Worm (Caenorhabditis elegans) whole organism, L1 larva: ENCODE results near the gene F49C12.5.
"Not testable (repeated sequence)": the region's sequence is repeated elsewhere in the genome, so short reads cannot be mapped to it uniquely, and the experiment has no call there.

Experiments
- C04F5.9 ChIP-seq: sonication (generic microtip); optimal IDR thresholded peaks from 2 replicates; lab custom pipeline; 2016; ENCODE audit warnings: missing genetic modification characterization, missing compliant biosample characterization
- C16A3.4 ChIP-seq: fragments of 150-350 bp; optimal IDR thresholded peaks from 2 replicates; lab custom pipeline; 2014; ENCODE audit warnings: missing biosample characterization, missing genetic modification characterization
- C34B4.2 ChIP-seq: sonication (generic microtip); optimal IDR thresholded peaks from 2 replicates; lab custom pipeline; 2017; ENCODE audit warnings: mild to moderate bottlenecking, missing genetic modification characterization, missing compliant biosample characterization
- F16B12.6 ChIP-seq: fragments of 150-350 bp; optimal IDR thresholded peaks from 2 replicates; lab custom pipeline; 2014; ENCODE audit warnings: missing biosample characterization, missing genetic modification characterization
- Y116A8C.19 ChIP-seq: sonication (generic microtip); optimal IDR thresholded peaks from 2 replicates; lab custom pipeline; 2016; ENCODE audit warnings: missing compliant biosample characterization, missing genetic modification characterization, borderline replicate concordance
- blmp-1 ChIP-seq: fragments of 150-350 bp; optimal IDR thresholded peaks from 2 replicates; lab custom pipeline; 2014; ENCODE audit warnings: missing biosample characterization, missing genetic modification characterization
- ceh-8 ChIP-seq: fragments of 200-800 bp; sonication (Bioruptor generic); optimal IDR thresholded peaks from 2 replicates; lab custom pipeline; 2018; ENCODE audit warnings: mild to moderate bottlenecking, missing genetic modification characterization, moderate library complexity, missing compliant biosample characterization
- ceh-82 ChIP-seq, 3 experiments: fragments of 150-350 bp in 1 of 3; sonication (generic microtip) in 2 of 3; optimal IDR thresholded peaks; 2 replicates each; lab custom pipeline; 2014 to 2017; ENCODE audit warnings: missing biosample characterization in 3 of 3, missing genetic modification characterization in 3 of 3
- ceh-90 ChIP-seq: sonication (generic microtip); optimal IDR thresholded peaks from 2 replicates; lab custom pipeline; 2016; ENCODE audit warnings: missing genetic modification characterization, missing compliant biosample characterization
- dsc-1 ChIP-seq: sonication (generic microtip); optimal IDR thresholded peaks from 2 replicates; lab custom pipeline; 2016; ENCODE audit warnings: mild to moderate bottlenecking, missing genetic modification characterization, missing compliant biosample characterization
- efl-1 ChIP-seq, 4 experiments: fragments of 150-350 bp; optimal IDR thresholded peaks in 3 of 4; peaks in 1 of 4; 1 replicate in 1 of 4; 2 replicates in 3 of 4; lab custom pipeline; 2014; ENCODE audit warnings: missing biosample characterization in 2 of 4, missing genetic modification characterization in 2 of 4, missing genetic modification reagents in 2 of 4
- egl-13 ChIP-seq: sonication (generic microtip); optimal IDR thresholded peaks from 2 replicates; lab custom pipeline; 2016; ENCODE audit warnings: missing genotype, missing genetic modification reagents, missing genetic modification characterization, missing compliant biosample characterization
- elt-2 ChIP-seq: sonication (generic microtip); optimal IDR thresholded peaks from 2 replicates; lab custom pipeline; 2016; ENCODE audit warnings: missing genetic modification characterization, mild to moderate bottlenecking, inconsistent platforms, missing compliant biosample characterization, missing genetic modification reagents
- fkh-10 ChIP-seq: sonication (generic microtip); optimal IDR thresholded peaks from 2 replicates; lab custom pipeline; 2017; ENCODE audit warnings: missing biosample characterization, missing genetic modification reagents, missing genetic modification characterization
- grh-1 ChIP-seq: fragments of 200-800 bp; sonication (Bioruptor generic); IDR thresholded peaks from 2 replicates; pipeline ENCODE4 v1.3.6; 2022; ENCODE audit warnings: missing genetic modification reagents, missing genetic modification characterization, missing compliant biosample characterization
- hlh-17 ChIP-seq: fragments of 200-800 bp; sonication (Bioruptor generic); optimal IDR thresholded peaks from 2 replicates; lab custom pipeline; 2018; ENCODE audit warnings: missing genetic modification characterization, mild to moderate bottlenecking, missing compliant biosample characterization, moderate library complexity, borderline replicate concordance
- jun-1 ChIP-seq: fragments of 150-350 bp; optimal IDR thresholded peaks from 2 replicates; lab custom pipeline; 2014; ENCODE audit warnings: missing biosample characterization, missing genetic modification reagents, missing genetic modification characterization
- lin-13 ChIP-seq: fragments of 150-350 bp; optimal IDR thresholded peaks from 2 replicates; lab custom pipeline; 2014; ENCODE audit warnings: missing biosample characterization, missing genetic modification reagents, missing genetic modification characterization
- lin-14 ChIP-seq: fragments of 200-800 bp; sonication (Bioruptor generic); optimal IDR thresholded peaks from 2 replicates; lab custom pipeline; 2018; ENCODE audit warnings: mild to moderate bottlenecking, missing genetic modification characterization, moderate library complexity, missing compliant biosample characterization
- lin-35 ChIP-seq, 2 experiments: fragments of 150-350 bp; optimal IDR thresholded peaks; 2 replicates each; lab custom pipeline; 2014; ENCODE audit warnings: missing biosample characterization in 2 of 2, missing genetic modification characterization in 2 of 2, missing genetic modification reagents in 2 of 2
- lir-3 ChIP-seq: sonication (generic microtip); optimal IDR thresholded peaks from 2 replicates; lab custom pipeline; 2016; ENCODE audit warnings: mild to moderate bottlenecking, missing genetic modification characterization, moderate library complexity, missing compliant biosample characterization; ENCODE audit not compliant: poor library complexity
- lsy-2 ChIP-seq, 2 experiments: fragments of 150-350 bp; optimal IDR thresholded peaks; 2 replicates each; lab custom pipeline; 2014; ENCODE audit warnings: missing biosample characterization in 2 of 2, missing genetic modification characterization in 2 of 2
- mdl-1 ChIP-seq, 2 experiments: fragments of 150-350 bp; optimal IDR thresholded peaks; 2 replicates each; lab custom pipeline; 2014 to 2017; ENCODE audit warnings: missing biosample characterization in 2 of 2, missing genetic modification characterization in 2 of 2, inconsistent platforms in 1 of 2
- nhr-19 ChIP-seq: fragments of 200-800 bp; sonication (Bioruptor generic); conservative IDR thresholded peaks from 2 replicates; pipeline ENCODE4 v1.3.6; 2022; ENCODE audit warnings: missing genetic modification characterization, missing compliant biosample characterization
- nhr-20 ChIP-seq: sonication (generic microtip); optimal IDR thresholded peaks from 2 replicates; lab custom pipeline; 2016; ENCODE audit warnings: mild to moderate bottlenecking, missing genetic modification characterization, missing compliant biosample characterization
- nhr-237 ChIP-seq: fragments of 150-350 bp; optimal IDR thresholded peaks from 2 replicates; lab custom pipeline; 2014; ENCODE audit warnings: missing biosample characterization, missing genetic modification characterization
- nhr-28 ChIP-seq: fragments of 150-350 bp; optimal IDR thresholded peaks from 2 replicates; lab custom pipeline; 2014; ENCODE audit warnings: missing biosample characterization, missing genetic modification characterization
- nhr-47 ChIP-seq: sonication (generic microtip); optimal IDR thresholded peaks from 2 replicates; lab custom pipeline; 2016; ENCODE audit warnings: mild to moderate bottlenecking, missing genetic modification characterization, moderate library complexity, missing compliant biosample characterization
- nhr-71 ChIP-seq: sonication (generic microtip); optimal IDR thresholded peaks from 2 replicates; lab custom pipeline; 2016; ENCODE audit warnings: mild to moderate bottlenecking, missing genetic modification characterization, moderate library complexity, missing compliant biosample characterization
- nhr-77 ChIP-seq: fragments of 150-350 bp; optimal IDR thresholded peaks from 2 replicates; lab custom pipeline; 2014; ENCODE audit warnings: missing biosample characterization, missing genetic modification characterization
- nhr-84 ChIP-seq: sonication (generic microtip); optimal IDR thresholded peaks from 2 replicates; lab custom pipeline; 2017; ENCODE audit warnings: missing biosample characterization, missing genetic modification characterization
- pag-3 ChIP-seq: sonication (generic microtip); optimal IDR thresholded peaks from 2 replicates; lab custom pipeline; 2017; ENCODE audit warnings: missing genetic modification characterization, mild to moderate bottlenecking, missing compliant biosample characterization, antibody characterized with exemption, borderline replicate concordance; ENCODE audit not compliant: insufficient read depth
- rnt-1 ChIP-seq: sonication (generic microtip); optimal IDR thresholded peaks from 2 replicates; lab custom pipeline; 2016; ENCODE audit warnings: mild to moderate bottlenecking, missing genetic modification characterization, moderate library complexity, missing compliant biosample characterization
- skn-1 ChIP-seq: fragments of 150-350 bp; optimal IDR thresholded peaks from 2 replicates; lab custom pipeline; 2014; ENCODE audit warnings: missing biosample characterization, missing genetic modification characterization
- snpc-4 ChIP-seq: fragments of 150-350 bp; optimal IDR thresholded peaks from 2 replicates; lab custom pipeline; 2014; ENCODE audit warnings: missing biosample characterization, missing genetic modification characterization
- snu-23 ChIP-seq: sonication (generic microtip); optimal IDR thresholded peaks from 2 replicates; lab custom pipeline; 2016; ENCODE audit warnings: missing genetic modification characterization, missing compliant biosample characterization
- sptf-1 ChIP-seq: fragments of 150-350 bp; optimal IDR thresholded peaks from 2 replicates; lab custom pipeline; 2014; ENCODE audit warnings: missing biosample characterization, missing genetic modification characterization
- unc-130 ChIP-seq: fragments of 150-350 bp; optimal IDR thresholded peaks from 2 replicates; lab custom pipeline; 2017; ENCODE audit warnings: missing biosample characterization, missing genetic modification characterization, inconsistent platforms
- unc-30 ChIP-seq: sonication (generic microtip); optimal IDR thresholded peaks from 2 replicates; lab custom pipeline; 2017; ENCODE audit warnings: missing biosample characterization, missing genetic modification characterization
- vab-15 ChIP-seq: sonication (generic microtip); optimal IDR thresholded peaks from 2 replicates; lab custom pipeline; 2017; ENCODE audit warnings: missing genotype, mild to moderate bottlenecking, missing genetic modification characterization, missing compliant biosample characterization
- xbp-1 ChIP-seq: sonication (generic microtip); optimal IDR thresholded peaks from 2 replicates; lab custom pipeline; 2016; ENCODE audit warnings: missing genetic modification characterization, missing compliant biosample characterization
- zip-4 ChIP-seq: fragments of 200-800 bp; sonication (Bioruptor generic); optimal IDR thresholded peaks from 2 replicates; lab custom pipeline; 2018; ENCODE audit warnings: mild to moderate bottlenecking, missing genetic modification characterization, moderate library complexity, missing compliant biosample characterization
- ztf-11 ChIP-seq, 2 experiments: sonication (generic microtip); optimal IDR thresholded peaks; 2 replicates each; lab custom pipeline; 2016 to 2017; ENCODE audit warnings: missing genetic modification characterization in 2 of 2, missing biosample characterization in 1 of 2, missing compliant biosample characterization in 1 of 2

F49C12.5 gene

DNA sequence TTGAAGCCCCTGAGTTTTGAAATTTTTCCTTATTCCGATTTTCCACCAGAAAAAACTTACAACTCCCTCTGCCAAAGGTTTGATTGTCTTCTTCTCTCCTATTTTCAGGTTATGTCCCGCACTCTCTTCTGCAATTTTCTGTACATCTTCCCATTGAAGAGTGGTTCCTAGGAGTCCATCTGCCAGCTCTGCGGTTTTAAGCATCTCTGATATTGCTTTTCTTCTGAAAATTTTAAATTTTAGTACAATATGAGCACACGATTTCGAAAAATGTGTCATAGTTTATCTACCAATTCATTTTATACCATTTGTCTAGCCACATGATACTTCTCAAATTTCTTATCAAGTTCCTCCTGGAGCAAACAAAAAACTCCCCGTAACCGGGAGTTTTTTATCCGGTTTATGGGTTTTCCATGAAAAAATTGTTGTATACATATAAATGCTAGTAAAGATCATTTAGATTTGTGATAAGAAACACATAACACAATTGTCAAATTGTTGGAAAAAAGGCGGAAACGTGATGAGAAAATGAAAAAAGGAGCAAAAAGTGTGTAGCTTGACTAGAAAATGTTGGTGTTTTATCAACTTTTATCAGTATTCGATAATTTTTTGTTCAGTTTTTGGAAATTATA, 6.3 kb downstream of the F49C12.5 start:
- TF ChIP-seq jun-1 (tag; lab: Kevin White, UChicago): no peak
- peak; percentile 7 for TF ChIP-seq nhr-20 (tag; lab: Kevin White, UChicago)
- TF ChIP-seq fkh-10 (GFP tag; lab: Kevin White, UChicago): no peak
- TF ChIP-seq ztf-11 (tag; optimal IDR thresholded peaks at IDR 0.05; lab: Kevin White, UChicago): no peak
- no peak for TF ChIP-seq efl-1 (optimal IDR thresholded peaks at IDR 0.05; lab: Kevin White, UChicago)
- TF ChIP-seq efl-1 (GFP tag; optimal IDR thresholded peaks at IDR 0.05 in 1 of 2; lab: Kevin White, UChicago): peak in 1 of 2 experiments; percentile 75
- TF ChIP-seq lin-13 (GFP tag; lab: Kevin White, UChicago): no peak
- TF ChIP-seq elt-2 (tag; lab: Kevin White, UChicago): peak; percentile 90
- TF ChIP-seq, all 84 proteins: peak for 3

- TF ChIP-seq ceh-8 (GFP tag; lab: Kevin White, UChicago); nhr-77; ceh-90 (tag; lab: Kevin White, UChicago): not testable (repeated sequence)
Observed at ce11 chrIV:9312827-9313226, 8.1 kb downstream of the F49C12.5 start, which contains the start of gene F49C12.7. F49C12.7 (minus strand) TSS chrIV:9312927.

- no peak for TF ChIP-seq unc-30 (tag; lab: Kevin White, UChicago)
- no peak for TF ChIP-seq hlh-17
- TF ChIP-seq C16A3.4: peak; percentile 45
- TF ChIP-seq C34B4.2 (tag; lab: Kevin White, UChicago): no peak
- peak; percentile 61 for TF ChIP-seq unc-130 (tag; lab: Kevin White, UChicago)
- no peak for TF ChIP-seq vab-15 (tag; lab: Kevin White, UChicago)
- peak; percentile 36 for TF ChIP-seq xbp-1
- TF ChIP-seq nhr-19 (GFP tag; lab: Robert Waterston, UW): no peak; the same call in 1 of the 2 replicates
- peak in 1 of 2 experiments; percentile 39 for TF ChIP-seq lsy-2 (tag; optimal IDR thresholded peaks at IDR 0.05; lab: Kevin White, UChicago)
- peak; percentile 37 for TF ChIP-seq nhr-47 (tag; lab: Kevin White, UChicago)
- TF ChIP-seq ceh-82 (tag; optimal IDR thresholded peaks at IDR 0.05; lab: Kevin White, UChicago): peak in 2 of 3 experiments; percentile 19 to 41
- no peak for TF ChIP-seq snpc-4
- no peak for TF ChIP-seq ztf-11 (tag; optimal IDR thresholded peaks at IDR 0.05; lab: Kevin White, UChicago)
- peak; percentile 4 for TF ChIP-seq elt-2 (tag; lab: Kevin White, UChicago)
- no peak for TF ChIP-seq lin-13 (GFP tag; lab: Kevin White, UChicago)
- peak; percentile 48 for TF ChIP-seq rnt-1 (tag; lab: Kevin White, UChicago)
- TF ChIP-seq nhr-71 (tag; lab: Kevin White, UChicago): peak; percentile 56
- no peak for TF ChIP-seq C04F5.9
- TF ChIP-seq efl-1 (optimal IDR thresholded peaks at IDR 0.05; lab: Kevin White, UChicago): peak; percentile 52 to 58
- TF ChIP-seq efl-1 (GFP tag; optimal IDR thresholded peaks at IDR 0.05 in 1 of 2; lab: Kevin White, UChicago): peak; percentile 36 to 94
- peak in 1 of 2 experiments; percentile 20 for TF ChIP-seq mdl-1 (tag; optimal IDR thresholded peaks at IDR 0.05; lab: Kevin White, UChicago)
- peak; percentile 47 for TF ChIP-seq snu-23 (GFP tag; lab: Kevin White, UChicago)
- peak; percentile 7 for TF ChIP-seq dsc-1
- TF ChIP-seq nhr-237 (tag; lab: Kevin White, UChicago): no peak
- no peak for TF ChIP-seq nhr-28 (tag; lab: Kevin White, UChicago)
- TF ChIP-seq blmp-1 (tag; lab: Kevin White, UChicago): peak; percentile 25
- no peak for TF ChIP-seq nhr-84 (tag; lab: Kevin White, UChicago)
- TF ChIP-seq ceh-90 (tag; lab: Kevin White, UChicago): no peak
- no peak for TF ChIP-seq sptf-1 (tag; lab: Kevin White, UChicago)
- TF ChIP-seq pag-3 (tag; lab: Kevin White, UChicago): no peak
- no peak for TF ChIP-seq grh-1 (GFP tag; lab: Robert Waterston, UW)
- no peak for TF ChIP-seq jun-1 (tag; lab: Kevin White, UChicago)
- no peak for TF ChIP-seq egl-13 (tag; lab: Kevin White, UChicago)
- no peak for TF ChIP-seq lir-3 (tag; lab: Kevin White, UChicago)
- TF ChIP-seq skn-1: peak; percentile 98
- TF ChIP-seq zip-4 (GFP tag; lab: Kevin White, UChicago): no peak
- TF ChIP-seq Y116A8C.19 (tag; lab: Kevin White, UChicago): no peak
- TF ChIP-seq lin-14 (GFP tag; lab: Kevin White, UChicago): no peak
- peak; percentile 30 for TF ChIP-seq nhr-20 (tag; lab: Kevin White, UChicago)
- no peak for TF ChIP-seq F16B12.6
- TF ChIP-seq lin-35 (GFP tag; optimal IDR thresholded peaks at IDR 0.05; lab: Kevin White, UChicago): peak; percentile 30 to 53
Observed at ce11 chrIV:9316068-9316681, 11.5 kb downstream of the F49C12.5 start, which contains the start of the genes F49C12.9 and rpn-7. F49C12.9 (minus strand) TSS chrIV:9316215. rpn-7 (plus strand) TSS chrIV:9316631.
